Worm (Caenorhabditis elegans): ENCODE data around the gene T16G1.9.
A peak's percentile ranks its signal among the peaks of the same experiment; 100 is the strongest.

ce11 chrV:12921680-12922079 lies 29.0 kb downstream of the T16G1.9 start:
- TF ChIP-seq ceh-88 (GFP tag; IDR thresholded peaks at IDR 0.05) (no peak), lin-15B (tag; optimal IDR thresholded peaks at IDR 0.05) (no peak), lin-13 (GFP tag; optimal IDR thresholded peaks at IDR 0.05) (no peak), ceh-63 (GFP tag; optimal IDR thresholded peaks at IDR 0.05) (no peak), elt-2 (tag; optimal IDR thresholded peaks at IDR 0.05) (peak; percentile 74), aly-2 (tag; optimal IDR thresholded peaks at IDR 0.05) (no peak), swsn-7 (tag; optimal IDR thresholded peaks at IDR 0.05) (no peak), jun-1 (tag; optimal IDR thresholded peaks at IDR 0.05) (no peak)

Data from whole organism, L1 larva.